Worm (Caenorhabditis elegans) whole organism, young adult: ENCODE results near the gene acr-23.
A peak's percentile ranks its signal among the peaks of the same experiment; 100 is the strongest.

ENCODE experiments used
- B0261.1 ChIP-seq: sonication (generic microtip); optimal IDR thresholded peaks from 2 replicates; lab custom pipeline; 2016; ENCODE audit warnings: mild to moderate bottlenecking, missing genetic modification characterization, moderate library complexity, missing compliant biosample characterization
- C17E4.6 ChIP-seq: fragments of 200-800 bp; sonication (Bioruptor generic); IDR thresholded peaks from 2 replicates; pipeline ENCODE4 v1.3.6; 2022; ENCODE audit warnings: missing genetic modification reagents, missing genetic modification characterization, missing compliant biosample characterization
- Y53F4B.3 ChIP-seq: fragments of 200-800 bp; sonication (Bioruptor generic); IDR thresholded peaks from 2 replicates; pipeline ENCODE4 v1.3.6; 2022; ENCODE audit warnings: missing genetic modification reagents, missing genetic modification characterization, missing compliant biosample characterization
- Y53G8AR.9 ChIP-seq: fragments of 200-800 bp; sonication (Bioruptor generic); conservative IDR thresholded peaks from 2 replicates; pipeline ENCODE4 v1.3.6; 2022; ENCODE audit warnings: missing genetic modification reagents, missing genetic modification characterization, missing compliant biosample characterization
- Y56A3A.18 ChIP-seq: fragments of 200-800 bp; sonication (Bioruptor generic); IDR thresholded peaks from 2 replicates; pipeline ENCODE4 v1.3.6; 2022; ENCODE audit warnings: missing genetic modification reagents, missing genetic modification characterization, missing compliant biosample characterization
- ZK185.1 ChIP-seq: sonication (generic microtip); optimal IDR thresholded peaks from 2 replicates; lab custom pipeline; 2016; ENCODE audit warnings: mild to moderate bottlenecking, missing genetic modification characterization, missing compliant biosample characterization; ENCODE audit not compliant: poor library complexity, severe bottlenecking
- bed-1 ChIP-seq: fragments of 200-800 bp; sonication (Bioruptor generic); IDR thresholded peaks from 2 replicates; pipeline ENCODE4 v1.3.6; 2022; ENCODE audit warnings: missing genetic modification reagents, missing genetic modification characterization, missing compliant biosample characterization
- cebp-1 ChIP-seq, 2 experiments: fragments of 200-800 bp in 1 of 2; sonication (Bioruptor generic) in 1 of 2; sonication (generic microtip) in 1 of 2; IDR thresholded peaks in 1 of 2; optimal IDR thresholded peaks in 1 of 2; 2 replicates each; pipeline versions ENCODE4 v1.3.6 to Lab custom; 2017 to 2022; ENCODE audit warnings: missing compliant biosample characterization in 2 of 2, missing genetic modification characterization in 2 of 2, mild to moderate bottlenecking in 1 of 2, missing genetic modification reagents in 1 of 2, moderate library complexity in 1 of 2
- ceh-100 ChIP-seq: fragments of 200-800 bp; sonication (Bioruptor generic); IDR thresholded peaks from 2 replicates; pipeline ENCODE4 v1.3.6; 2022; ENCODE audit warnings: missing genetic modification reagents, missing genetic modification characterization, missing compliant biosample characterization
- ceh-40 ChIP-seq: fragments of 200-800 bp; sonication (Bioruptor generic); IDR thresholded peaks from 2 replicates; pipeline ENCODE4 v1.3.6; 2022; ENCODE audit warnings: missing genetic modification characterization, missing compliant biosample characterization
- ceh-58 ChIP-seq: fragments of 200-800 bp; sonication (Bioruptor generic); IDR thresholded peaks from 2 replicates; pipeline ENCODE4 v1.3.6; 2022; ENCODE audit warnings: missing genetic modification characterization, missing compliant biosample characterization
- dpff-1 ChIP-seq: sonication (generic microtip); optimal IDR thresholded peaks from 2 replicates; lab custom pipeline; 2017; ENCODE audit warnings: mild to moderate bottlenecking, missing genetic modification characterization, missing compliant biosample characterization
- egl-18 ChIP-seq: fragments of 200-800 bp; sonication (Bioruptor generic); IDR thresholded peaks from 2 replicates; pipeline ENCODE4 v1.3.6; 2022; ENCODE audit warnings: missing genetic modification reagents, missing genetic modification characterization, missing compliant biosample characterization
- egrh-3 ChIP-seq: fragments of 200-800 bp; sonication (Bioruptor generic); IDR thresholded peaks from 2 replicates; pipeline ENCODE4 v1.3.6; 2022; ENCODE audit warnings: missing genetic modification reagents, missing genetic modification characterization, missing compliant biosample characterization
- fkh-3 ChIP-seq: sonication (generic microtip); optimal IDR thresholded peaks from 2 replicates; lab custom pipeline; 2016; ENCODE audit warnings: mild to moderate bottlenecking, missing genetic modification characterization, missing compliant biosample characterization
- gei-17 ChIP-seq: fragments of 200-800 bp; sonication (Bioruptor generic); optimal IDR thresholded peaks from 2 replicates; lab custom pipeline; 2018; ENCODE audit warnings: mild to moderate bottlenecking, missing genetic modification characterization, missing compliant biosample characterization
- hlh-26 ChIP-seq: fragments of 200-800 bp; sonication (Bioruptor generic); conservative IDR thresholded peaks from 2 replicates; pipeline ENCODE4 v1.3.6; 2022; ENCODE audit warnings: missing genetic modification reagents, missing genetic modification characterization, missing compliant biosample characterization
- hmg-1.2 ChIP-seq: fragments of 200-800 bp; sonication (Bioruptor generic); IDR thresholded peaks from 2 replicates; pipeline ENCODE4 v1.3.6; 2022; ENCODE audit warnings: missing genetic modification reagents, missing genetic modification characterization, missing compliant biosample characterization
- lag-1 ChIP-seq: fragments of 200-800 bp; sonication (Bioruptor generic); IDR thresholded peaks from 2 replicates; pipeline ENCODE4 v1.3.6; 2022; ENCODE audit warnings: missing genetic modification reagents, missing genetic modification characterization, missing compliant biosample characterization
- let-526 ChIP-seq: fragments of 200-800 bp; sonication (Bioruptor generic); IDR thresholded peaks from 2 replicates; pipeline ENCODE4 v1.3.6; 2022; ENCODE audit warnings: missing genetic modification reagents, missing genetic modification characterization, missing compliant biosample characterization
- let-607 ChIP-seq, 2 experiments: fragments of 200-800 bp in 1 of 2; sonication (Bioruptor generic) in 1 of 2; sonication (generic microtip) in 1 of 2; optimal IDR thresholded peaks; 2 replicates each; lab custom pipeline; 2016 to 2018; ENCODE audit warnings: mild to moderate bottlenecking in 2 of 2, missing compliant biosample characterization in 2 of 2, missing genetic modification characterization in 2 of 2, moderate library complexity in 2 of 2, missing genotype in 1 of 2
- lin-54 ChIP-seq: fragments of 200-800 bp; sonication (Bioruptor generic); optimal IDR thresholded peaks from 2 replicates; lab custom pipeline; 2018; ENCODE audit warnings: mild to moderate bottlenecking, missing genetic modification characterization, missing compliant biosample characterization
- lir-1 ChIP-seq: fragments of 200-800 bp; sonication (Bioruptor generic); conservative IDR thresholded peaks from 2 replicates; pipeline ENCODE4 v1.3.6; 2022; ENCODE audit warnings: missing genetic modification reagents, missing genetic modification characterization, missing compliant biosample characterization
- lsl-1 ChIP-seq: fragments of 200-800 bp; sonication (Bioruptor generic); optimal IDR thresholded peaks from 2 replicates; lab custom pipeline; 2018; ENCODE audit warnings: mild to moderate bottlenecking, missing genetic modification characterization, moderate library complexity, missing compliant biosample characterization
- madf-8 ChIP-seq: fragments of 200-800 bp; sonication (Bioruptor generic); conservative IDR thresholded peaks from 2 replicates; pipeline ENCODE4 v1.3.6; 2022; ENCODE audit warnings: missing genetic modification reagents, missing genetic modification characterization, missing compliant biosample characterization
- mxl-1 ChIP-seq: sonication (generic microtip); optimal IDR thresholded peaks from 2 replicates; lab custom pipeline; 2016; ENCODE audit warnings: missing genetic modification characterization, missing compliant biosample characterization
- nfya-1 ChIP-seq: sonication (generic microtip); optimal IDR thresholded peaks from 2 replicates; lab custom pipeline; 2017; ENCODE audit warnings: antibody characterized with exemption, missing compliant biosample characterization, missing genetic modification characterization, borderline replicate concordance; ENCODE audit not compliant: insufficient read depth
- nhr-120 ChIP-seq: fragments of 200-800 bp; sonication (Bioruptor generic); IDR thresholded peaks from 2 replicates; pipeline ENCODE4 v1.3.6; 2022; ENCODE audit warnings: missing genetic modification characterization, missing compliant biosample characterization
- nhr-179 ChIP-seq: sonication (generic microtip); optimal IDR thresholded peaks from 2 replicates; lab custom pipeline; 2016; ENCODE audit warnings: mild to moderate bottlenecking, missing genetic modification characterization, missing compliant biosample characterization
- nhr-27 ChIP-seq: fragments of 200-800 bp; sonication (Bioruptor generic); optimal IDR thresholded peaks from 2 replicates; lab custom pipeline; 2018; ENCODE audit warnings: mild to moderate bottlenecking, missing genetic modification characterization, moderate library complexity, missing compliant biosample characterization
- nhr-80 ChIP-seq: sonication (generic microtip); optimal IDR thresholded peaks from 2 replicates; lab custom pipeline; 2016; ENCODE audit warnings: missing genetic modification characterization, missing compliant biosample characterization
- pbrm-1 ChIP-seq: fragments of 200-800 bp; sonication (Bioruptor generic); IDR thresholded peaks from 2 replicates; pipeline ENCODE4 v1.3.6; 2022; ENCODE audit warnings: missing genetic modification reagents, missing genetic modification characterization, missing compliant biosample characterization
- rec-8 ChIP-seq, 2 experiments: sonication (generic microtip); optimal IDR thresholded peaks; 2 replicates each; lab custom pipeline; 2016; ENCODE audit warnings: mild to moderate bottlenecking in 2 of 2, missing genetic modification characterization in 2 of 2, missing genetic modification reagents in 2 of 2, missing genotype in 2 of 2, missing biosample characterization in 1 of 2, missing compliant biosample characterization in 1 of 2, moderate library complexity in 1 of 2
- sdz-38 ChIP-seq: sonication (generic microtip); optimal IDR thresholded peaks from 2 replicates; lab custom pipeline; 2016; ENCODE audit warnings: missing genotype, missing genetic modification characterization, missing compliant biosample characterization
- sea-2 ChIP-seq: fragments of 200-800 bp; sonication (Bioruptor generic); IDR thresholded peaks from 2 replicates; pipeline ENCODE4 v1.3.6; 2022; ENCODE audit warnings: missing genetic modification characterization, missing compliant biosample characterization
- snpc-1.1 ChIP-seq: sonication (generic microtip); optimal IDR thresholded peaks from 2 replicates; lab custom pipeline; 2017; ENCODE audit warnings: missing genetic modification characterization, mild to moderate bottlenecking, missing compliant biosample characterization, antibody characterized with exemption, moderate library complexity, missing genotype, missing genetic modification reagents; ENCODE audit not compliant: insufficient read depth
- snpc-1.3 ChIP-seq: sonication (generic microtip); optimal IDR thresholded peaks from 2 replicates; lab custom pipeline; 2017; ENCODE audit warnings: missing genetic modification characterization, mild to moderate bottlenecking, missing compliant biosample characterization, antibody characterized with exemption, moderate library complexity, missing genotype, missing genetic modification reagents; ENCODE audit not compliant: insufficient read depth
- somi-1 ChIP-seq: fragments of 200-800 bp; sonication (Bioruptor generic); optimal IDR thresholded peaks from 2 replicates; lab custom pipeline; 2018; ENCODE audit warnings: mild to moderate bottlenecking, missing genetic modification characterization, missing compliant biosample characterization
- sptf-2 ChIP-seq: fragments of 200-800 bp; sonication (Bioruptor generic); optimal IDR thresholded peaks from 2 replicates; lab custom pipeline; 2018; ENCODE audit warnings: mild to moderate bottlenecking, missing genetic modification characterization, missing compliant biosample characterization
- tlf-1 ChIP-seq: fragments of 200-800 bp; sonication (Bioruptor generic); optimal IDR thresholded peaks from 2 replicates; lab custom pipeline; 2018; ENCODE audit warnings: mild to moderate bottlenecking, missing genetic modification characterization, missing compliant biosample characterization
- unc-130 ChIP-seq: sonication (generic microtip); optimal IDR thresholded peaks from 2 replicates; lab custom pipeline; 2016; ENCODE audit warnings: missing genetic modification reagents, missing genetic modification characterization, missing compliant biosample characterization
- zfh-2 ChIP-seq: fragments of 200-800 bp; sonication (Bioruptor generic); conservative IDR thresholded peaks from 2 replicates; pipeline ENCODE4 v1.3.6; 2022; ENCODE audit warnings: missing genetic modification reagents, missing genetic modification characterization, missing compliant biosample characterization
- ztf-22 ChIP-seq: fragments of 200-800 bp; sonication (Bioruptor generic); optimal IDR thresholded peaks from 2 replicates; lab custom pipeline; 2018; ENCODE audit warnings: mild to moderate bottlenecking, missing genetic modification characterization, moderate library complexity, missing compliant biosample characterization
- ztf-25 ChIP-seq: fragments of 200-800 bp; sonication (Bioruptor generic); IDR thresholded peaks from 2 replicates; pipeline ENCODE4 v1.3.6; 2022; ENCODE audit warnings: missing genetic modification reagents, missing genetic modification characterization, missing compliant biosample characterization
- ztf-28 ChIP-seq: fragments of 200-800 bp; sonication (Bioruptor generic); IDR thresholded peaks from 2 replicates; pipeline ENCODE4 v1.3.6; 2022; ENCODE audit warnings: missing genetic modification reagents, missing genetic modification characterization, missing compliant biosample characterization
- ztf-3 ChIP-seq: fragments of 200-800 bp; sonication (Bioruptor generic); optimal IDR thresholded peaks from 2 replicates; lab custom pipeline; 2018; ENCODE audit warnings: mild to moderate bottlenecking, missing genetic modification characterization, missing compliant biosample characterization

acr-23 gene

ce11 chrV:3634293-3635016, 24.9 kb downstream of the acr-23 start (continued):
- TF ChIP-seq Y56A3A.18 (peak; percentile 34; the same call in 1 of the 2 replicates), snpc-1.1 (tag; lab: Kevin White, UChicago) (no peak), dpff-1 (tag; lab: Kevin White, UChicago) (no peak), rec-8 (tag; optimal IDR thresholded peaks at IDR 0.05; lab: Kevin White, UChicago) (no peak), lsl-1 (GFP tag; lab: Kevin White, UChicago) (no peak), let-607 (tag; optimal IDR thresholded peaks at IDR 0.05; lab: Kevin White, UChicago) (peak in 1 of 2 experiments; percentile 36), ceh-58 (no peak), Y53G8AR.9 (GFP tag; lab: Robert Waterston, UW) (peak; percentile 88; the same call in 1 of the 2 replicates), ztf-22 (no peak), sea-2 (GFP tag; lab: Robert Waterston, UW) (no peak), lag-1 (GFP tag; lab: Robert Waterston, UW) (no peak), lir-1 (GFP tag; lab: Robert Waterston, UW) (no peak), C17E4.6 (no peak), lin-54 (GFP tag; lab: Kevin White, UChicago) (no peak), tlf-1 (GFP tag; lab: Kevin White, UChicago) (peak; percentile 62), nhr-27 (tag; lab: Kevin White, UChicago) (no peak), B0261.1 (tag; lab: Kevin White, UChicago) (no peak), nhr-120 (GFP tag; lab: Robert Waterston, UW) (no peak), bed-1 (GFP tag; lab: Robert Waterston, UW) (no peak), fkh-3 (no peak), Y53F4B.3 (GFP tag; lab: Robert Waterston, UW) (no peak), let-526 (no peak), hmg-1.2 (GFP tag; lab: Robert Waterston, UW) (no peak), snpc-1.3 (tag; lab: Kevin White, UChicago) (no peak), ztf-28 (GFP tag; lab: Robert Waterston, UW) (no peak), gei-17 (GFP tag; lab: Kevin White, UChicago) (no peak), somi-1 (GFP tag; lab: Kevin White, UChicago) (no peak), unc-130 (GFP tag; lab: Kevin White, UChicago) (no peak), pbrm-1 (GFP tag; lab: Robert Waterston, UW) (no peak), cebp-1 (GFP tag; IDR thresholded peaks at IDR 0.05; lab: Robert Waterston, UW) (no peak), cebp-1 (tag; optimal IDR thresholded peaks at IDR 0.05; lab: Kevin White, UChicago) (peak; percentile 54), ztf-3 (GFP tag; lab: Kevin White, UChicago) (no peak), nfya-1 (tag; lab: Kevin White, UChicago) (no peak), ceh-40 (GFP tag; lab: Robert Waterston, UW) (no peak), hlh-26 (GFP tag; lab: Robert Waterston, UW) (no peak), sdz-38 (no peak), ceh-100 (no peak), egl-18 (GFP tag; lab: Robert Waterston, UW) (no peak), nhr-80 (peak; percentile 75), sptf-2 (GFP tag; lab: Kevin White, UChicago) (no peak), nhr-179 (tag; lab: Kevin White, UChicago) (no peak), ztf-25 (no peak), egrh-3 (GFP tag; lab: Robert Waterston, UW) (no peak), ZK185.1 (no peak), zfh-2 (no peak), mxl-1 (tag; lab: Kevin White, UChicago) (no peak), madf-8 (GFP tag; lab: Robert Waterston, UW) (no peak)
